Fruit fly (Drosophila melanogaster): Measurements from ENCODE around the gene CG8578.

Gene CG8578

dm6 chrX:15805523-15805922, 38.8 kb upstream of the CG8578 start:
- TF ChIP-seq svp (GFP tag): no peak
- peak; percentile 67 for TF ChIP-seq fkh (GFP tag; optimal IDR thresholded peaks at IDR 0.05)

- no peak for TF ChIP-seq achi (GFP tag; optimal IDR thresholded peaks at IDR 0.05)
Measured at dm6 chrX:15807915-15808314, 36.4 kb upstream of the CG8578 start.

- TF ChIP-seq Met (GFP tag; optimal IDR thresholded peaks at IDR 0.05) (no peak), pdm3 (GFP tag; optimal IDR thresholded peaks at IDR 0.05) (no peak), acj6 (GFP tag; optimal IDR thresholded peaks at IDR 0.05) (no peak), Ets21C (GFP tag; optimal IDR thresholded peaks at IDR 0.05) (no peak), CG10669 (GFP tag; optimal IDR thresholded peaks at IDR 0.05) (no peak), CG8119 (GFP tag; IDR thresholded peaks at IDR 0.05) (no peak), CG6792 (GFP tag; optimal IDR thresholded peaks at IDR 0.05) (no peak), net (GFP tag; optimal IDR thresholded peaks at IDR 0.05) (no peak), Hr39 (GFP tag; optimal IDR thresholded peaks at IDR 0.05) (no peak), CG1621 (tag; optimal IDR thresholded peaks at IDR 0.05) (no peak)
Measured at dm6 chrX:15809255-15809654, 35.0 kb upstream of the CG8578 start, which contains the start of gene CG8509. CG8509 (plus strand) TSS chrX:15809555.

dm6 chrX:15811666-15812614, 32.3 kb upstream of the CG8578 start:
- TF ChIP-seq achi (GFP tag; optimal IDR thresholded peaks at IDR 0.05) (no peak), CG34406 (GFP tag; optimal IDR thresholded peaks at IDR 0.05) (no peak), CG6163 (GFP tag; IDR thresholded peaks at IDR 0.05) (peak; percentile 62), Gug (GFP tag; IDR thresholded peaks at IDR 0.05) (no peak), Sox102F (GFP tag; optimal IDR thresholded peaks at IDR 0.05) (peak; percentile 33), cyc (GFP tag; optimal IDR thresholded peaks at IDR 0.05) (no peak), CG8632 (GFP tag; optimal IDR thresholded peaks at IDR 0.05) (no peak), salr (GFP tag; optimal IDR thresholded peaks at IDR 0.05) (no peak), net (GFP tag; optimal IDR thresholded peaks at IDR 0.05) (no peak), CG6854 (GFP tag; optimal IDR thresholded peaks at IDR 0.05) (peak; percentile 56), CG11902 (GFP tag; optimal IDR thresholded peaks at IDR 0.05) (no peak), CG16779 (tag; optimal IDR thresholded peaks at IDR 0.05) (peak; percentile 12), Sox14 (GFP tag; optimal IDR thresholded peaks at IDR 0.05) (peak; percentile 65), Ets21C (GFP tag; optimal IDR thresholded peaks at IDR 0.05) (no peak), Lpt (GFP tag; optimal IDR thresholded peaks at IDR 0.05) (peak; percentile 56), Hr4 (GFP tag; optimal IDR thresholded peaks at IDR 0.05) (no peak), CG7368 (GFP tag; optimal IDR thresholded peaks at IDR 0.05) (no peak), fd85E (GFP tag; optimal IDR thresholded peaks at IDR 0.05) (peak; percentile 35), spab (GFP tag; optimal IDR thresholded peaks at IDR 0.05) (no peak), acj6 (GFP tag; optimal IDR thresholded peaks at IDR 0.05) (no peak), CG6276 (GFP tag; optimal IDR thresholded peaks at IDR 0.05) (no peak), dsx (GFP tag; optimal IDR thresholded peaks at IDR 0.05; ENCODE audit: poor library complexity, severe bottlenecking) (no peak), Ets96B (tag; optimal IDR thresholded peaks at IDR 0.05) (no peak), Hr39 (GFP tag; optimal IDR thresholded peaks at IDR 0.05) (no peak), ss (GFP tag; optimal IDR thresholded peaks at IDR 0.05) (peak; percentile 2 to 11), CG6792 (GFP tag; optimal IDR thresholded peaks at IDR 0.05) (no peak), CG31627 (GFP tag; optimal IDR thresholded peaks at IDR 0.05) (no peak), Met (GFP tag; optimal IDR thresholded peaks at IDR 0.05) (peak; percentile 29), CG15336 (GFP tag; IDR thresholded peaks at IDR 0.05) (peak; percentile 66; the same call in 1 of the 2 replicates), svp (GFP tag) (peak; percentile 44), CG6808 (GFP tag; optimal IDR thresholded peaks at IDR 0.05) (peak; percentile 22), CG9139 (GFP tag; optimal IDR thresholded peaks at IDR 0.05) (peak; percentile 1), CG3919 (GFP tag; optimal IDR thresholded peaks at IDR 0.05) (no peak), CG11762 (GFP tag; optimal IDR thresholded peaks at IDR 0.05; ENCODE audit: insufficient read depth) (no peak), CG4318 (GFP tag; optimal IDR thresholded peaks at IDR 0.05) (no peak), Eip75B (GFP tag; optimal IDR thresholded peaks at IDR 0.05) (no peak), Eip78C (GFP tag) (peak; percentile 65), lz (GFP tag; optimal IDR thresholded peaks at IDR 0.05) (peak; percentile 12), CG10669 (GFP tag; optimal IDR thresholded peaks at IDR 0.05) (no peak)

Measured in whole organism, prepupa.